Worm (Caenorhabditis elegans) whole organism, L3 larva: ENCODE results near the gene F14F7.5.

ENCODE experiments used
- R02D3.7 ChIP-seq: fragments of 150-350 bp; optimal IDR thresholded peaks from 2 replicates; lab custom pipeline; 2014; ENCODE audit warnings: missing biosample characterization, missing genetic modification characterization
- ZK546.5 ChIP-seq: sonication (generic microtip); optimal IDR thresholded peaks from 2 replicates; lab custom pipeline; 2017; ENCODE audit warnings: missing biosample characterization, missing genetic modification characterization
- aly-2 ChIP-seq: fragments of 150-350 bp; optimal IDR thresholded peaks from 2 replicates; lab custom pipeline; 2014; ENCODE audit warnings: missing biosample characterization, missing genetic modification characterization
- ceh-28 ChIP-seq: fragments of 150-350 bp; optimal IDR thresholded peaks from 2 replicates; lab custom pipeline; 2014; ENCODE audit warnings: missing biosample characterization, missing genetic modification reagents, missing genetic modification characterization
- ceh-82 ChIP-seq: fragments of 150-350 bp; optimal IDR thresholded peaks from 2 replicates; lab custom pipeline; 2014; ENCODE audit warnings: missing biosample characterization, missing genetic modification characterization
- ceh-9 ChIP-seq: sonication (generic microtip); optimal IDR thresholded peaks from 2 replicates; lab custom pipeline; 2018; ENCODE audit warnings: missing biosample characterization, missing genetic modification characterization
- elt-1 ChIP-seq: fragments of 150-350 bp; optimal IDR thresholded peaks from 2 replicates; lab custom pipeline; 2014; ENCODE audit warnings: missing biosample characterization, missing genetic modification characterization
- elt-2 ChIP-seq: sonication (generic microtip); optimal IDR thresholded peaks from 2 replicates; lab custom pipeline; 2016; ENCODE audit warnings: missing genetic modification reagents, mild to moderate bottlenecking, missing genetic modification characterization, missing compliant biosample characterization
- fkh-10 ChIP-seq: sonication (generic microtip); optimal IDR thresholded peaks from 2 replicates; lab custom pipeline; 2017; ENCODE audit warnings: missing biosample characterization, missing genetic modification reagents, missing genetic modification characterization
- fkh-2 ChIP-seq: fragments of 150-350 bp; optimal IDR thresholded peaks from 2 replicates; lab custom pipeline; 2014; ENCODE audit warnings: missing biosample characterization, missing genetic modification reagents, missing genetic modification characterization
- fos-1 ChIP-seq: fragments of 150-350 bp; optimal IDR thresholded peaks from 2 replicates; lab custom pipeline; 2014; ENCODE audit warnings: missing biosample characterization, missing genetic modification characterization
- hmg-11 ChIP-seq: sonication (generic microtip); optimal IDR thresholded peaks from 2 replicates; lab custom pipeline; 2016; ENCODE audit warnings: missing genetic modification characterization, missing compliant biosample characterization
- jun-1 ChIP-seq: fragments of 150-350 bp; optimal IDR thresholded peaks from 2 replicates; lab custom pipeline; 2014; ENCODE audit warnings: missing biosample characterization, missing genetic modification reagents, missing genetic modification characterization
- lin-15B ChIP-seq: fragments of 150-350 bp; optimal IDR thresholded peaks from 2 replicates; lab custom pipeline; 2014; ENCODE audit warnings: missing biosample characterization, missing genetic modification characterization
- lsy-12 ChIP-seq: sonication (generic microtip); optimal IDR thresholded peaks from 2 replicates; lab custom pipeline; 2016; ENCODE audit warnings: mild to moderate bottlenecking, missing genetic modification characterization, missing compliant biosample characterization
- mdl-1 ChIP-seq: fragments of 150-350 bp; optimal IDR thresholded peaks from 2 replicates; lab custom pipeline; 2014; ENCODE audit warnings: missing biosample characterization, missing genetic modification characterization
- nfya-1 ChIP-seq: sonication (generic microtip); optimal IDR thresholded peaks from 2 replicates; lab custom pipeline; 2017; ENCODE audit warnings: missing genetic modification characterization, mild to moderate bottlenecking, missing compliant biosample characterization, antibody characterized with exemption, moderate library complexity; ENCODE audit not compliant: insufficient read depth
- nhr-11 ChIP-seq: fragments of 150-350 bp; optimal IDR thresholded peaks from 2 replicates; lab custom pipeline; 2014; ENCODE audit warnings: missing biosample characterization, missing genetic modification characterization
- nhr-12 ChIP-seq: fragments of 150-350 bp; optimal IDR thresholded peaks from 2 replicates; lab custom pipeline; 2014; ENCODE audit warnings: missing biosample characterization, missing genetic modification characterization
- nhr-25 ChIP-seq: sonication (generic microtip); optimal IDR thresholded peaks from 2 replicates; lab custom pipeline; 2017; ENCODE audit warnings: missing biosample characterization, missing genetic modification characterization
- nhr-28 ChIP-seq: fragments of 150-350 bp; optimal IDR thresholded peaks from 2 replicates; lab custom pipeline; 2014; ENCODE audit warnings: missing biosample characterization, missing genetic modification characterization
- nhr-43 ChIP-seq: sonication (generic microtip); optimal IDR thresholded peaks from 2 replicates; lab custom pipeline; 2016; ENCODE audit warnings: mild to moderate bottlenecking, missing genetic modification characterization, missing compliant biosample characterization; ENCODE audit not compliant: poor library complexity, severe bottlenecking
- nhr-67 ChIP-seq: fragments of 150-350 bp; optimal IDR thresholded peaks from 2 replicates; lab custom pipeline; 2014; ENCODE audit warnings: missing biosample characterization, missing genetic modification characterization
- nhr-76 ChIP-seq: fragments of 150-350 bp; sonication (generic microtip); optimal IDR thresholded peaks from 5 replicates; lab custom pipeline; 2014; ENCODE audit warnings: missing biosample characterization, missing genetic modification characterization
- nhr-77 ChIP-seq: fragments of 150-350 bp; optimal IDR thresholded peaks from 2 replicates; lab custom pipeline; 2014; ENCODE audit warnings: missing biosample characterization, missing genetic modification characterization
- pha-4 ChIP-seq: fragments of 150-350 bp; optimal IDR thresholded peaks from 2 replicates; lab custom pipeline; 2014; ENCODE audit warnings: missing biosample characterization, missing genetic modification reagents, missing genetic modification characterization
- pqm-1 ChIP-seq: fragments of 150-350 bp; optimal IDR thresholded peaks from 2 replicates; lab custom pipeline; 2017; ENCODE audit warnings: missing biosample characterization, missing genetic modification characterization, inconsistent platforms
- skn-1 ChIP-seq: fragments of 150-350 bp; optimal IDR thresholded peaks from 2 replicates; lab custom pipeline; 2014; ENCODE audit warnings: missing biosample characterization, missing genetic modification characterization
- snpc-4 ChIP-seq: fragments of 150-350 bp; optimal IDR thresholded peaks from 2 replicates; lab custom pipeline; 2014; ENCODE audit warnings: missing biosample characterization, missing genetic modification characterization
- tbx-2 ChIP-seq: sonication (generic microtip); optimal IDR thresholded peaks from 2 replicates; lab custom pipeline; 2016; ENCODE audit warnings: mild to moderate bottlenecking, missing genetic modification characterization, missing compliant biosample characterization
- unc-39 ChIP-seq: sonication (generic microtip); optimal IDR thresholded peaks from 4 replicates; lab custom pipeline; 2017; ENCODE audit warnings: missing biosample characterization, missing genetic modification characterization
- unc-62 ChIP-seq: fragments of 150-350 bp; sonication (generic microtip); optimal IDR thresholded peaks from 4 replicates; lab custom pipeline; 2014; ENCODE audit warnings: missing biosample characterization, missing genetic modification reagents, missing genetic modification characterization
- ztf-11 ChIP-seq: fragments of 150-350 bp; optimal IDR thresholded peaks from 2 replicates; lab custom pipeline; 2014; ENCODE audit warnings: missing biosample characterization, missing genetic modification characterization
- ztf-4 ChIP-seq: fragments of 150-350 bp; optimal IDR thresholded peaks from 2 replicates; lab custom pipeline; 2014; ENCODE audit warnings: missing biosample characterization, missing genetic modification characterization

Gene F14F7.5

ce11 chrIII:13020741-13021140 lies 11.1 kb upstream of the F14F7.5 start, which contains the start of gene cyp-13A11:
TSS of gene cyp-13A11 (plus strand) at chrIII:13021006.
- no peak for TF ChIP-seq lsy-12
- no peak for TF ChIP-seq pha-4 (tag; lab: Kevin White, UChicago)
- TF ChIP-seq nhr-11, result no peak
- TF ChIP-seq nfya-1 (tag; lab: Kevin White, UChicago), result no peak

ce11 chrIII:13024281-13024680 lies 7.5 kb upstream of the F14F7.5 start, which contains the start of gene cyp-13A12:
TSS of gene cyp-13A12 (plus strand) at chrIII:13024547.
- TF ChIP-seq pqm-1 (tag; lab: Kevin White, UChicago), result peak; percentile 59
- no peak for TF ChIP-seq nhr-11
- no peak for TF ChIP-seq nhr-43 (tag; lab: Kevin White, UChicago)
- TF ChIP-seq tbx-2 (tag; lab: Kevin White, UChicago), result no peak
- no peak for TF ChIP-seq nhr-76
- no peak for TF ChIP-seq aly-2 (tag; lab: Kevin White, UChicago)
- no peak for TF ChIP-seq hmg-11
- TF ChIP-seq elt-2 (tag; lab: Kevin White, UChicago), result peak; percentile 46
- no peak for TF ChIP-seq nhr-25 (tag; lab: Kevin White, UChicago)
- TF ChIP-seq nhr-67 (tag; lab: Kevin White, UChicago), result no peak
- no peak for TF ChIP-seq ztf-4 (tag; lab: Kevin White, UChicago)
- TF ChIP-seq pha-4 (tag; lab: Kevin White, UChicago), result peak; percentile 7
- no peak for TF ChIP-seq lin-15B (tag; lab: Kevin White, UChicago)

- TF ChIP-seq ceh-28 (tag; lab: Kevin White, UChicago), result no peak
- TF ChIP-seq unc-62, result no peak
- TF ChIP-seq nhr-25 (tag; lab: Kevin White, UChicago), result no peak
- no peak for TF ChIP-seq ztf-4 (tag; lab: Kevin White, UChicago)
- TF ChIP-seq skn-1 (tag; lab: Kevin White, UChicago), result no peak
- TF ChIP-seq fos-1 (tag; lab: Kevin White, UChicago), result no peak
- TF ChIP-seq elt-2 (tag; lab: Kevin White, UChicago), result no peak
- no peak for TF ChIP-seq fkh-2
- no peak for TF ChIP-seq ZK546.5
- no peak for TF ChIP-seq ceh-9 (tag; lab: Kevin White, UChicago)
- TF ChIP-seq snpc-4, result no peak
- TF ChIP-seq nhr-77, result no peak
Measured at ce11 chrIII:13027949-13028348, 3.9 kb upstream of the F14F7.5 start.

ce11 chrIII:13029608-13030007 lies 2.2 kb upstream of the F14F7.5 start, which contains the start of gene F14F7.4:
TSS of gene F14F7.4 (minus strand) at chrIII:13029708.
- TF ChIP-seq mdl-1 (tag; lab: Kevin White, UChicago) (no peak), pqm-1 (tag; lab: Kevin White, UChicago) (no peak), skn-1 (tag; lab: Kevin White, UChicago) (no peak), fkh-2 (no peak), ztf-11 (no peak), tbx-2 (tag; lab: Kevin White, UChicago) (no peak), hmg-11 (no peak), nhr-77 (no peak), nhr-28 (no peak), lsy-12 (no peak), elt-1 (no peak), ZK546.5 (no peak), nhr-12 (tag; lab: Kevin White, UChicago) (no peak), unc-39 (tag; lab: Kevin White, UChicago) (no peak), ceh-82 (tag; lab: Kevin White, UChicago) (no peak), aly-2 (tag; lab: Kevin White, UChicago) (no peak), fkh-10 (GFP tag; lab: Kevin White, UChicago) (no peak)

ce11 chrIII:13030551-13030950 lies 1.2 kb upstream of the F14F7.5 start, which contains the start of gene F14F7.7:
TSS of gene F14F7.7 (plus strand) at chrIII:13030904.
- no peak for TF ChIP-seq nhr-43 (tag; lab: Kevin White, UChicago)
- TF ChIP-seq ceh-9 (tag; lab: Kevin White, UChicago), result no peak
- TF ChIP-seq jun-1 (tag; lab: Kevin White, UChicago), result no peak
- TF ChIP-seq R02D3.7 (tag; lab: Kevin White, UChicago), result no peak
- no peak for TF ChIP-seq hmg-11
- TF ChIP-seq ztf-4 (tag; lab: Kevin White, UChicago), result no peak
